Worm (Caenorhabditis elegans) whole organism, L4 larva: Measurements from ENCODE around the gene best-18.
A peak's percentile ranks its signal among the peaks of the same experiment; 100 is the strongest.
"Not testable (repeated sequence)": the region's sequence is repeated elsewhere in the genome, so short reads cannot be mapped to it uniquely, and the experiment has no call there.

Source experiments
- F26F4.8 ChIP-seq: fragments of 200-800 bp; sonication (Bioruptor generic); conservative IDR thresholded peaks from 2 replicates; pipeline ENCODE4 v1.3.6; 2022; ENCODE audit warnings: missing genetic modification characterization, missing compliant biosample characterization
- F37D6.2 ChIP-seq: sonication (generic microtip); optimal IDR thresholded peaks from 2 replicates; lab custom pipeline; 2016; ENCODE audit warnings: mild to moderate bottlenecking, missing genetic modification characterization, missing compliant biosample characterization
- F44E2.7 ChIP-seq: fragments of 200-800 bp; sonication (Bioruptor generic); IDR thresholded peaks from 2 replicates; pipeline ENCODE4 v2.1.2; 2022; ENCODE audit warnings: missing genetic modification characterization, missing compliant biosample characterization
- F49E8.2 ChIP-seq: sonication (generic microtip); optimal IDR thresholded peaks from 2 replicates; lab custom pipeline; 2016; ENCODE audit warnings: missing compliant biosample characterization, mild to moderate bottlenecking, missing genetic modification characterization, borderline replicate concordance
- ZK546.5 ChIP-seq, 2 experiments: sonication (generic microtip); optimal IDR thresholded peaks; 2 replicates each; lab custom pipeline; 2017; ENCODE audit warnings: missing biosample characterization in 2 of 2, missing genetic modification characterization in 2 of 2
- ceh-28 ChIP-seq: fragments of 150-350 bp; optimal IDR thresholded peaks from 2 replicates; lab custom pipeline; 2014; ENCODE audit warnings: missing biosample characterization, missing genetic modification reagents, missing genetic modification characterization
- ceh-32 ChIP-seq: sonication (generic microtip); optimal IDR thresholded peaks from 2 replicates; lab custom pipeline; 2016; ENCODE audit warnings: mild to moderate bottlenecking, missing genetic modification characterization, missing compliant biosample characterization; ENCODE audit not compliant: poor library complexity
- daf-16 ChIP-seq, 3 experiments: sonication (generic microtip); optimal IDR thresholded peaks; 2 replicates each; lab custom pipeline; 2016 to 2017; ENCODE audit warnings: missing genetic modification characterization in 3 of 3, missing genetic modification reagents in 3 of 3, mild to moderate bottlenecking in 2 of 3, missing compliant biosample characterization in 2 of 3, missing biosample characterization in 1 of 3, moderate library complexity in 1 of 3
- daf-8 ChIP-seq: fragments of 200-800 bp; sonication (Bioruptor generic); IDR thresholded peaks from 2 replicates; pipeline ENCODE4 v1.3.6; 2022; ENCODE audit warnings: missing genetic modification characterization, missing compliant biosample characterization
- dmd-6 ChIP-seq: fragments of 200-800 bp; sonication (Bioruptor generic); IDR thresholded peaks from 2 replicates; pipeline ENCODE4 v1.3.6; 2022; ENCODE audit warnings: missing genetic modification reagents, missing genetic modification characterization, missing compliant biosample characterization
- dmd-9 ChIP-seq: fragments of 200-800 bp; sonication (Bioruptor generic); IDR thresholded peaks from 2 replicates; pipeline ENCODE4 v1.3.6; 2022; ENCODE audit warnings: missing genetic modification reagents, missing genetic modification characterization, missing compliant biosample characterization
- egl-27 ChIP-seq: sonication (generic microtip); optimal IDR thresholded peaks from 3 replicates; lab custom pipeline; 2017; ENCODE audit warnings: missing biosample characterization, missing genetic modification reagents, missing genetic modification characterization
- hlh-11 ChIP-seq: fragments of 200-800 bp; sonication (Bioruptor generic); optimal IDR thresholded peaks from 2 replicates; lab custom pipeline; 2018; ENCODE audit warnings: mild to moderate bottlenecking, missing genetic modification characterization, missing compliant biosample characterization
- lin-13 ChIP-seq: fragments of 150-350 bp; optimal IDR thresholded peaks from 2 replicates; lab custom pipeline; 2014; ENCODE audit warnings: missing biosample characterization, missing genetic modification reagents, missing genetic modification characterization
- lin-29 ChIP-seq: fragments of 200-800 bp; sonication (Bioruptor generic); IDR thresholded peaks from 2 replicates; pipeline ENCODE4 v1.3.6; 2022; ENCODE audit warnings: missing genetic modification reagents, missing genetic modification characterization, missing compliant biosample characterization
- lin-39 ChIP-seq: fragments of 150-350 bp; optimal IDR thresholded peaks from 2 replicates; lab custom pipeline; 2014; ENCODE audit warnings: missing biosample characterization, missing genetic modification reagents, missing genetic modification characterization
- lsy-2 ChIP-seq, 2 experiments: fragments of 150-350 bp in 1 of 2; sonication (generic microtip) in 1 of 2; optimal IDR thresholded peaks; 2 replicates each; lab custom pipeline; 2014 to 2017; ENCODE audit warnings: missing biosample characterization in 2 of 2, missing genetic modification characterization in 2 of 2
- madf-9 ChIP-seq: fragments of 200-800 bp; sonication (Bioruptor generic); conservative IDR thresholded peaks from 2 replicates; pipeline ENCODE4 v1.3.6; 2022; ENCODE audit warnings: missing genetic modification reagents, missing genetic modification characterization, missing compliant biosample characterization
- mdl-1 ChIP-seq, 2 experiments: fragments of 150-350 bp in 1 of 2; sonication (generic microtip) in 1 of 2; optimal IDR thresholded peaks; 2 replicates each; lab custom pipeline; 2014 to 2017; ENCODE audit warnings: missing biosample characterization in 2 of 2, missing genetic modification characterization in 2 of 2
- mdt-29 ChIP-seq: fragments of 200-800 bp; sonication (Bioruptor generic); IDR thresholded peaks from 2 replicates; pipeline ENCODE4 v1.3.6; 2022; ENCODE audit warnings: missing genetic modification reagents, missing genetic modification characterization, missing compliant biosample characterization
- mep-1 ChIP-seq: fragments of 150-350 bp; sonication (generic microtip); optimal IDR thresholded peaks from 3 replicates; lab custom pipeline; 2014; ENCODE audit warnings: missing biosample characterization, missing genetic modification characterization
- mxl-3 ChIP-seq: fragments of 200-800 bp; sonication (Bioruptor generic); optimal IDR thresholded peaks from 2 replicates; lab custom pipeline; 2018; ENCODE audit warnings: mild to moderate bottlenecking, missing genetic modification characterization, missing compliant biosample characterization
- nhr-11 ChIP-seq: fragments of 150-350 bp; optimal IDR thresholded peaks from 2 replicates; lab custom pipeline; 2014; ENCODE audit warnings: missing biosample characterization, missing genetic modification characterization
- nhr-28 ChIP-seq: fragments of 150-350 bp; optimal IDR thresholded peaks from 2 replicates; lab custom pipeline; 2014; ENCODE audit warnings: missing biosample characterization, missing genetic modification characterization
- nhr-41 ChIP-seq: fragments of 200-800 bp; sonication (Bioruptor generic); IDR thresholded peaks from 2 replicates; pipeline ENCODE4 v1.3.6; 2022; ENCODE audit warnings: missing genetic modification reagents, missing genetic modification characterization, missing compliant biosample characterization
- nhr-77 ChIP-seq: fragments of 150-350 bp; optimal IDR thresholded peaks from 2 replicates; lab custom pipeline; 2014; ENCODE audit warnings: missing biosample characterization, missing genetic modification characterization
- pha-4 ChIP-seq, 2 experiments: fragments of 150-350 bp in 1 of 2; fragments of 200-800 bp in 1 of 2; sonication (Bioruptor generic) in 1 of 2; IDR thresholded peaks in 1 of 2; optimal IDR thresholded peaks in 1 of 2; 2 replicates each; pipeline versions ENCODE4 v1.3.6 to Lab custom; 2014 to 2022; ENCODE audit warnings: missing genetic modification characterization in 2 of 2, missing genetic modification reagents in 2 of 2, missing biosample characterization in 1 of 2, missing compliant biosample characterization in 1 of 2
- php-3 ChIP-seq: fragments of 200-800 bp; sonication (Bioruptor generic); IDR thresholded peaks from 2 replicates; pipeline ENCODE4 v1.3.6; 2022; ENCODE audit warnings: missing genetic modification reagents, missing genetic modification characterization, missing compliant biosample characterization
- pqm-1 ChIP-seq: sonication (generic microtip); optimal IDR thresholded peaks from 2 replicates; lab custom pipeline; 2017; ENCODE audit warnings: missing biosample characterization, missing genetic modification characterization
- rbr-2 ChIP-seq: sonication (generic microtip); optimal IDR thresholded peaks from 2 replicates; lab custom pipeline; 2016; ENCODE audit warnings: missing genotype, missing genetic modification characterization, missing compliant biosample characterization
- saeg-2 ChIP-seq: fragments of 200-800 bp; sonication (Bioruptor generic); IDR thresholded peaks from 2 replicates; pipeline ENCODE4 v1.3.6; 2022; ENCODE audit warnings: missing genetic modification reagents, missing genetic modification characterization, missing compliant biosample characterization
- skn-1 ChIP-seq: fragments of 150-350 bp; optimal IDR thresholded peaks from 2 replicates; lab custom pipeline; 2014; ENCODE audit warnings: missing biosample characterization, missing genetic modification characterization
- spr-1 ChIP-seq: sonication (generic microtip); optimal IDR thresholded peaks from 2 replicates; lab custom pipeline; 2016; ENCODE audit warnings: mild to moderate bottlenecking, missing genetic modification characterization, missing compliant biosample characterization
- spr-3 ChIP-seq: fragments of 200-800 bp; sonication (Bioruptor generic); optimal IDR thresholded peaks from 2 replicates; lab custom pipeline; 2018; ENCODE audit warnings: mild to moderate bottlenecking, missing genetic modification characterization, missing compliant biosample characterization
- unc-130 ChIP-seq: sonication (generic microtip); optimal IDR thresholded peaks from 2 replicates; lab custom pipeline; 2016; ENCODE audit warnings: missing genetic modification reagents, missing genetic modification characterization, missing compliant biosample characterization
- unc-62 ChIP-seq, 3 experiments: fragments of 150-350 bp in 1 of 3; sonication (generic microtip); optimal IDR thresholded peaks in 2 of 3; peaks in 1 of 3; 1 replicate in 1 of 3; 2 replicates in 2 of 3; lab custom pipeline; 2014 to 2017; ENCODE audit warnings: missing biosample characterization in 3 of 3, missing genetic modification characterization in 3 of 3, missing genetic modification reagents in 3 of 3, missing genotype in 1 of 3
- vab-7 ChIP-seq: fragments of 200-800 bp; sonication (Bioruptor generic); IDR thresholded peaks from 2 replicates; pipeline ENCODE4 v1.3.6; 2022; ENCODE audit warnings: missing genetic modification reagents, missing genetic modification characterization, missing compliant biosample characterization
- zfp-2 ChIP-seq: sonication (generic microtip); optimal IDR thresholded peaks from 2 replicates; lab custom pipeline; 2016; ENCODE audit warnings: mild to moderate bottlenecking, missing genetic modification characterization, missing compliant biosample characterization
- zfp-3 ChIP-seq: fragments of 200-800 bp; sonication (Bioruptor generic); conservative IDR thresholded peaks from 2 replicates; pipeline ENCODE4 v1.3.6; 2022; ENCODE audit warnings: missing genetic modification reagents, missing genetic modification characterization, missing compliant biosample characterization
- ztf-11 ChIP-seq: fragments of 150-350 bp; optimal IDR thresholded peaks from 2 replicates; lab custom pipeline; 2014; ENCODE audit warnings: missing biosample characterization, missing genetic modification characterization

The best-18 gene

ce11 chrIII:10218587-10218986 is 6.4 kb downstream of the best-18 start, which contains the start of the genes rde-4 and cox-14 (continued):
- TF ChIP-seq madf-9 (GFP tag; lab: Robert Waterston, UW) = no peak
- TF ChIP-seq unc-130 = peak; percentile 56
- TF ChIP-seq php-3 = no peak
- TF ChIP-seq nhr-28 = peak; percentile 68
- TF ChIP-seq F44E2.7 (GFP tag; lab: Robert Waterston, UW) = no peak
- no peak for TF ChIP-seq zfp-2 (tag; lab: Kevin White, UChicago)
- TF ChIP-seq ceh-28 (tag; lab: Kevin White, UChicago) = no peak
- TF ChIP-seq spr-3 (GFP tag; lab: Kevin White, UChicago) = no peak
- no peak for TF ChIP-seq ZK546.5 (tag; optimal IDR thresholded peaks at IDR 0.05; lab: Kevin White, UChicago)
- TF ChIP-seq, all 104 proteins: peak for 21

DNA sequence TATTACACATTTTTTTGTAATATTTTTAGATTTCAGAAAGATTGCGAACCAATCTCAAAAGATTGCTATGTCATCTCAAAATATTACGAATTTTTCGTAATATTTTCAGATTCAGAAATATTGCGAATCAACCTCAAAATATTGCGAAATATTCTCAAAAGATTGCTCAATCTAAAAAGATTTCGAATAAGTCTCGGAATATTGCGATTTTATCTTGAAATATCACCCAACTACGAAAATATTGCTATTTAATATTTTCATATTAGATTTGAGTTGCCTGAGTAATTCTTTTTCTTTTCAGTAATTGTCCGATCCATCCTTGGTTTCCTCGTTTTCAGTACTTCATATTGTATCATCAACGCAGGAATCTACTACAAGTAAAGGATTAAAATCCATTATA is 9.7 kb downstream of the best-18 start, which contains the start of gene Y70G10A.4:
Gene Y70G10A.4 (plus strand): TSS at position 301 of the 400 bp plus-strand sequence.
- not testable (repeated sequence) for TF ChIP-seq pha-4 (GFP tag; IDR thresholded peaks at IDR 0.05; lab: Robert Waterston, UW); pha-4 (tag; optimal IDR thresholded peaks at IDR 0.05; lab: Kevin White, UChicago); mdt-29 (GFP tag; lab: Robert Waterston, UW); ztf-11 (tag; lab: Kevin White, UChicago)

- TF ChIP-seq madf-9 (GFP tag; lab: Robert Waterston, UW) (no peak), unc-62 (GFP tag; optimal IDR thresholded peaks at IDR 0.05 in 1 of 2; lab: Kevin White, UChicago) (peak in 1 of 2 experiments; percentile 94), unc-62 (tag; optimal IDR thresholded peaks at IDR 0.05; lab: Kevin White, UChicago) (no peak)
Observed at ce11 chrIII:10231641-10232040, 19.4 kb downstream of the best-18 start.

DNA sequence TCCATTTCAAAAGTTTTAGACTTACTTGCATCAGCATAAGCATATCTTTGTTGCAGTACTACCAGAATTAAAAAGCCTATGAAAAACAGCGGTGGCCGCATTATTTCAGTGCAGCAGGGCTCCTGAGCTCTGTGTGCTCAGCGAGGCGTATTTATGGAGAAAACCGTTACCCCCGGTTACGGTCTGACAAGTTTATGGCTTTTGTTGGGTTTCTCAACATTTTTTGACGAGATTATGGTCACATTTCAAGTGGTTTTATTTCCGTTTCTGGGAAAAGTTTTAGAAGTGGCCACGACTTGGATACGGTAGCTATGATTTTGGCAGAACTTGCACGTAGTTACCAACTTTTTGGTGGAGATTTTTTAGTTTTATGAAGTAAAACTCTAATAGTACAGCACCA is 21.8 kb downstream of the best-18 start, which contains the start of gene paml-1:
Gene paml-1 (minus strand): TSS at position 101 of the 400 bp plus-strand sequence.
- TF ChIP-seq daf-16 (GFP tag; optimal IDR thresholded peaks at IDR 0.05; lab: Kevin White, UChicago) (no peak), daf-16 (tag; optimal IDR thresholded peaks at IDR 0.05; lab: Kevin White, UChicago) (no peak), dmd-9 (no peak), madf-9 (GFP tag; lab: Robert Waterston, UW) (no peak), saeg-2 (GFP tag; lab: Robert Waterston, UW) (no peak)

- TF ChIP-seq daf-8 (GFP tag; lab: Robert Waterston, UW) (no peak), lin-29 (GFP tag; lab: Robert Waterston, UW) (no peak), saeg-2 (GFP tag; lab: Robert Waterston, UW) (no peak), ZK546.5 (tag; optimal IDR thresholded peaks at IDR 0.05; lab: Kevin White, UChicago) (no peak), spr-3 (GFP tag; lab: Kevin White, UChicago) (no peak), rbr-2 (tag; lab: Kevin White, UChicago) (no peak), skn-1 (tag; lab: Kevin White, UChicago) (no peak), pqm-1 (tag; lab: Kevin White, UChicago) (no peak), hlh-11 (peak; percentile 33), F37D6.2 (tag; lab: Kevin White, UChicago) (no peak), php-3 (no peak), vab-7 (GFP tag; lab: Robert Waterston, UW) (no peak), nhr-28 (peak; percentile 11), spr-1 (tag; lab: Kevin White, UChicago) (no peak), zfp-3 (GFP tag; lab: Robert Waterston, UW) (no peak), lin-39 (no peak), lin-13 (GFP tag; lab: Kevin White, UChicago) (no peak), egl-27 (tag; lab: Kevin White, UChicago) (no peak), nhr-41 (GFP tag; lab: Robert Waterston, UW) (no peak), lsy-2 (tag; optimal IDR thresholded peaks at IDR 0.05; lab: Kevin White, UChicago) (no peak), dmd-6 (no peak), nhr-11 (tag; lab: Kevin White, UChicago) (no peak), F26F4.8 (no peak), mep-1 (tag; lab: Kevin White, UChicago) (no peak), mdl-1 (tag; optimal IDR thresholded peaks at IDR 0.05; lab: Kevin White, UChicago) (peak in 1 of 2 experiments; percentile 1), F49E8.2 (tag; lab: Kevin White, UChicago) (no peak), ceh-32 (tag; lab: Kevin White, UChicago) (no peak), mxl-3 (GFP tag; lab: Kevin White, UChicago) (peak; percentile 67), nhr-77 (no peak)
Observed at ce11 chrIII:10236291-10236871, 24.2 kb downstream of the best-18 start.
